Worm (Caenorhabditis elegans) whole organism, young adult: ENCODE results near the gene srxa-12.

Source experiments
- F22D6.2 ChIP-seq: sonication (generic microtip); optimal IDR thresholded peaks from 2 replicates; lab custom pipeline; 2016; ENCODE audit warnings: mild to moderate bottlenecking, missing genetic modification characterization, missing compliant biosample characterization
- F23B12.7 ChIP-seq: sonication (generic microtip); optimal IDR thresholded peaks from 2 replicates; lab custom pipeline; 2017; ENCODE audit warnings: missing genetic modification characterization, mild to moderate bottlenecking, missing compliant biosample characterization, antibody characterized with exemption, moderate library complexity; ENCODE audit not compliant: insufficient read depth
- F33H1.4 ChIP-seq: fragments of 200-800 bp; sonication (Bioruptor generic); IDR thresholded peaks from 2 replicates; pipeline ENCODE4 v1.3.6; 2022; ENCODE audit warnings: missing genetic modification reagents, missing genetic modification characterization, missing compliant biosample characterization
- T26A5.8 ChIP-seq: sonication (generic microtip); optimal IDR thresholded peaks from 2 replicates; lab custom pipeline; 2016; ENCODE audit warnings: missing genetic modification characterization, missing compliant biosample characterization
- akir-1 ChIP-seq: fragments of 200-800 bp; sonication (Bioruptor generic); optimal IDR thresholded peaks from 2 replicates; lab custom pipeline; 2018; ENCODE audit warnings: mild to moderate bottlenecking, missing genetic modification characterization, moderate library complexity, missing compliant biosample characterization
- aptf-2 ChIP-seq: fragments of 200-800 bp; sonication (Bioruptor generic); conservative IDR thresholded peaks from 2 replicates; pipeline ENCODE4 v1.3.6; 2022; ENCODE audit warnings: missing genetic modification reagents, missing genetic modification characterization, missing compliant biosample characterization
- attf-3 ChIP-seq: fragments of 200-800 bp; sonication (Bioruptor generic); conservative IDR thresholded peaks from 2 replicates; pipeline ENCODE4 v1.3.6; 2022; ENCODE audit warnings: missing genetic modification reagents, missing genetic modification characterization, missing compliant biosample characterization
- attf-5 ChIP-seq: fragments of 200-800 bp; sonication (Bioruptor generic); optimal IDR thresholded peaks from 2 replicates; lab custom pipeline; 2018; ENCODE audit warnings: mild to moderate bottlenecking, missing genetic modification characterization, missing compliant biosample characterization
- cebp-1 ChIP-seq, 2 experiments: fragments of 200-800 bp in 1 of 2; sonication (Bioruptor generic) in 1 of 2; sonication (generic microtip) in 1 of 2; IDR thresholded peaks in 1 of 2; optimal IDR thresholded peaks in 1 of 2; 2 replicates each; pipeline versions ENCODE4 v1.3.6 to Lab custom; 2017 to 2022; ENCODE audit warnings: missing compliant biosample characterization in 2 of 2, missing genetic modification characterization in 2 of 2, mild to moderate bottlenecking in 1 of 2, missing genetic modification reagents in 1 of 2, moderate library complexity in 1 of 2
- ceh-40 ChIP-seq: fragments of 200-800 bp; sonication (Bioruptor generic); IDR thresholded peaks from 2 replicates; pipeline ENCODE4 v1.3.6; 2022; ENCODE audit warnings: missing genetic modification characterization, missing compliant biosample characterization
- ceh-58 ChIP-seq: fragments of 200-800 bp; sonication (Bioruptor generic); IDR thresholded peaks from 2 replicates; pipeline ENCODE4 v1.3.6; 2022; ENCODE audit warnings: missing genetic modification characterization, missing compliant biosample characterization
- die-1 ChIP-seq: sonication (generic microtip); optimal IDR thresholded peaks from 2 replicates; lab custom pipeline; 2016; ENCODE audit warnings: missing genotype, mild to moderate bottlenecking, missing genetic modification characterization, missing compliant biosample characterization
- dpl-1 ChIP-seq: fragments of 150-350 bp; optimal IDR thresholded peaks from 2 replicates; lab custom pipeline; 2014; ENCODE audit warnings: missing biosample characterization, missing genetic modification reagents, missing genetic modification characterization
- egl-44 ChIP-seq: fragments of 200-800 bp; sonication (Bioruptor generic); IDR thresholded peaks from 2 replicates; pipeline ENCODE4 v1.3.6; 2022; ENCODE audit warnings: missing genetic modification reagents, missing genetic modification characterization, missing compliant biosample characterization
- ets-4 ChIP-seq: fragments of 200-800 bp; sonication (Bioruptor generic); optimal IDR thresholded peaks from 2 replicates; lab custom pipeline; 2018; ENCODE audit warnings: mild to moderate bottlenecking, missing genetic modification characterization, missing compliant biosample characterization
- fkh-3 ChIP-seq: sonication (generic microtip); optimal IDR thresholded peaks from 2 replicates; lab custom pipeline; 2016; ENCODE audit warnings: mild to moderate bottlenecking, missing genetic modification characterization, missing compliant biosample characterization
- hlh-26 ChIP-seq: fragments of 200-800 bp; sonication (Bioruptor generic); conservative IDR thresholded peaks from 2 replicates; pipeline ENCODE4 v1.3.6; 2022; ENCODE audit warnings: missing genetic modification reagents, missing genetic modification characterization, missing compliant biosample characterization
- hmg-20 ChIP-seq: fragments of 200-800 bp; sonication (Bioruptor generic); IDR thresholded peaks from 2 replicates; pipeline ENCODE4 v1.3.6; 2022; ENCODE audit warnings: missing genetic modification reagents, missing genetic modification characterization, missing compliant biosample characterization
- hrde-1 ChIP-seq: sonication (generic microtip); optimal IDR thresholded peaks from 2 replicates; lab custom pipeline; 2016; ENCODE audit warnings: missing genetic modification characterization, mild to moderate bottlenecking, missing compliant biosample characterization, moderate library complexity, missing genotype, missing genetic modification reagents, borderline replicate concordance
- let-526 ChIP-seq: fragments of 200-800 bp; sonication (Bioruptor generic); IDR thresholded peaks from 2 replicates; pipeline ENCODE4 v1.3.6; 2022; ENCODE audit warnings: missing genetic modification reagents, missing genetic modification characterization, missing compliant biosample characterization
- mxl-1 ChIP-seq: sonication (generic microtip); optimal IDR thresholded peaks from 2 replicates; lab custom pipeline; 2016; ENCODE audit warnings: missing genetic modification characterization, missing compliant biosample characterization
- nfya-1 ChIP-seq: sonication (generic microtip); optimal IDR thresholded peaks from 2 replicates; lab custom pipeline; 2017; ENCODE audit warnings: antibody characterized with exemption, missing compliant biosample characterization, missing genetic modification characterization, borderline replicate concordance; ENCODE audit not compliant: insufficient read depth
- nfya-2 ChIP-seq: fragments of 200-800 bp; sonication (Bioruptor generic); IDR thresholded peaks from 2 replicates; pipeline ENCODE4 v1.3.6; 2022; ENCODE audit warnings: missing genetic modification reagents, missing genetic modification characterization, missing compliant biosample characterization
- nfyb-1 ChIP-seq: fragments of 200-800 bp; sonication (Bioruptor generic); IDR thresholded peaks from 2 replicates; pipeline ENCODE4 v1.3.6; 2022; ENCODE audit warnings: missing genetic modification reagents, missing genetic modification characterization, missing compliant biosample characterization
- pbrm-1 ChIP-seq: fragments of 200-800 bp; sonication (Bioruptor generic); IDR thresholded peaks from 2 replicates; pipeline ENCODE4 v1.3.6; 2022; ENCODE audit warnings: missing genetic modification reagents, missing genetic modification characterization, missing compliant biosample characterization
- repo-1 ChIP-seq: sonication (generic microtip); optimal IDR thresholded peaks from 2 replicates; lab custom pipeline; 2017; ENCODE audit warnings: mild to moderate bottlenecking, missing genetic modification characterization, missing compliant biosample characterization
- sea-2 ChIP-seq: fragments of 200-800 bp; sonication (Bioruptor generic); IDR thresholded peaks from 2 replicates; pipeline ENCODE4 v1.3.6; 2022; ENCODE audit warnings: missing genetic modification characterization, missing compliant biosample characterization
- snpc-1.1 ChIP-seq: sonication (generic microtip); optimal IDR thresholded peaks from 2 replicates; lab custom pipeline; 2017; ENCODE audit warnings: missing genetic modification characterization, mild to moderate bottlenecking, missing compliant biosample characterization, antibody characterized with exemption, moderate library complexity, missing genotype, missing genetic modification reagents; ENCODE audit not compliant: insufficient read depth
- snpc-3.4 ChIP-seq: sonication (generic microtip); optimal IDR thresholded peaks from 2 replicates; lab custom pipeline; 2017; ENCODE audit warnings: missing genetic modification characterization, mild to moderate bottlenecking, missing compliant biosample characterization, antibody characterized with exemption, moderate library complexity, missing genotype, missing genetic modification reagents
- sptf-2 ChIP-seq: fragments of 200-800 bp; sonication (Bioruptor generic); optimal IDR thresholded peaks from 2 replicates; lab custom pipeline; 2018; ENCODE audit warnings: mild to moderate bottlenecking, missing genetic modification characterization, missing compliant biosample characterization
- tbx-9 ChIP-seq: sonication (generic microtip); optimal IDR thresholded peaks from 2 replicates; lab custom pipeline; 2016; ENCODE audit warnings: borderline replicate concordance, missing genetic modification characterization, inconsistent platforms, missing compliant biosample characterization
- unc-130 ChIP-seq: sonication (generic microtip); optimal IDR thresholded peaks from 2 replicates; lab custom pipeline; 2016; ENCODE audit warnings: missing genetic modification reagents, missing genetic modification characterization, missing compliant biosample characterization
- unc-62 ChIP-seq: fragments of 150-350 bp; optimal IDR thresholded peaks from 2 replicates; lab custom pipeline; 2014; ENCODE audit warnings: missing biosample characterization, missing genetic modification reagents, missing genetic modification characterization
- xnd-1 ChIP-seq: sonication (generic microtip); optimal IDR thresholded peaks from 2 replicates; lab custom pipeline; 2016; ENCODE audit warnings: missing genotype, missing genetic modification reagents, missing genetic modification characterization, missing compliant biosample characterization
- zfh-2 ChIP-seq: fragments of 200-800 bp; sonication (Bioruptor generic); conservative IDR thresholded peaks from 2 replicates; pipeline ENCODE4 v1.3.6; 2022; ENCODE audit warnings: missing genetic modification reagents, missing genetic modification characterization, missing compliant biosample characterization
- ztf-22 ChIP-seq: fragments of 200-800 bp; sonication (Bioruptor generic); optimal IDR thresholded peaks from 2 replicates; lab custom pipeline; 2018; ENCODE audit warnings: mild to moderate bottlenecking, missing genetic modification characterization, moderate library complexity, missing compliant biosample characterization

srxa-12 gene

DNA sequence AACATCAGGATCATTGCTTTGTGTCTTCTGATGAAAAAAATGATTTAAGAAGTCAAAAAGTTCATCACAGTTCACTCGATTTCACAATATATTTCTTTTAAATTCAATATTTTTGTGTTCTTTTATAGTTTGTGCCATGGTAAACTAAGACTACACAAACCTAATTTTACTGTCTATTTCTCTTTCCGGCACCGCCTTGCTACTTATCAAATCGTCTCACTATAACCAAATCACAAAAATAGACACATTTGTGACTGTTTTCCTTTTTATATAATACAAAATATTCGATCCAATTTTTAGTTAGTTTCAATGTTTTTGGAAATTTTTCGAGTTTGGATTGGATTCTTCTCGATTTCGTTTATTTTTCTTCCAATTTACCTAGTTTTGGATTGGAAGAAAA, 27.6 kb downstream of the srxa-12 start, which contains the start of gene swt-6:
Gene swt-6, plus strand, starts transcription at position 301 of the 400 bp plus-strand sequence.
- TF ChIP-seq akir-1 (no peak), attf-5 (GFP tag; lab: Kevin White, UChicago) (no peak), ceh-40 (GFP tag; lab: Robert Waterston, UW) (no peak), snpc-1.1 (no peak), attf-3 (GFP tag; lab: Robert Waterston, UW) (no peak), aptf-2 (GFP tag; lab: Robert Waterston, UW) (no peak), tbx-9 (tag; lab: Kevin White, UChicago) (no peak), xnd-1 (no peak), snpc-3.4 (tag; lab: Kevin White, UChicago) (no peak)

DNA sequence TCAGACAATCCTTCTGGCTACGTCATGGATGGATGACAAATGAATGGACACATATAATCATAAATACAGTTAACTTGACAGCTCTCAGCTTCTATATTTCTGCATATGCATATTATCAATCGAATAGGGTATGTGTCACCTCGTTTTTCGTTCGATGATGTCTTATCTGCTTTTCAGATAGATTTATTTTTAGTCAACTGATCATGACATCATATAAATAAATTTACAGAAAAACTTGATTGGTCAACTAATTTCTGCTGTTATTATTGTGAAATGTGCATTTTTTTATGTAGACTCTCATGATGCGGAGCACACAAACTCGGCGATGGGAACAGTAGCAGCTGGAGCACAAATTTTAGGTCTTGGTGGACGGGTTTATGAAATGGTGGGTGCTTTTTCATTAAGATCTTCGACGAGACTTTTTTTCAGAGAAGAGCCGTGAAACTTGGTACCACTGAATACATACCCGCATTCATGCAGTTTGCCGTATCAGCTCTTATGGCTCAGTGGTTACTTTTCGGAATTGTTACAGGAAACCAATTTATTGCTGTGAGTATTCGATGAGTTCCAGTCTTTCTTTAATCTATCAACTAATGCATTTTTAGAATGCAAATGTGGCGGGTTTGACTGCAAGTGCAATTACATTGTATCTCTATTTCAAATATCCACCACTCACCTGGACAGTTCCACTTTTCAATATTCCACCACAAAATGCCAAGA, 29.0 kb downstream of the srxa-12 start:
- no peak for TF ChIP-seq hlh-26 (GFP tag; lab: Robert Waterston, UW)
- TF ChIP-seq unc-62 (GFP tag; lab: Kevin White, UChicago), result peak; percentile 63

DNA sequence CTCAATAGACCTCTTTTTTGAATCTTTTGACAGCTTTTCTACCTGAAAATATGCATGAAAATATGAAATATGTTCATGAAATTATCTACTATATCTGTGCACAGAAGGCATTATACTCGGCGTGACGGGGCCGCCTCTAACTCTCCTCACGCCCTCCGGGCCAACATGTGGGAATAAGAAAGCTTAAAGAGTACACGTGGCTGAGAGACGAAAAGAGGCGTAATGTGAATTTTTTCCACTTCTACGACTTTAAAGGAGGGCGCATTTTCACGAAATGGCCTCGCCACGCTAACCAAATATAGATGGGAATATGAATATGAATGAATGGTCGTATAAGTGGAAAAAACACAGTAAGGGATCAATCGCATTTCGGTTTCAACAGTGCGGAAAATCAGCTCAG, 31.2 kb downstream of the srxa-12 start:
- no peak for TF ChIP-seq F22D6.2 (tag; lab: Kevin White, UChicago)
- TF ChIP-seq, all 124 proteins: peak for 0

DNA sequence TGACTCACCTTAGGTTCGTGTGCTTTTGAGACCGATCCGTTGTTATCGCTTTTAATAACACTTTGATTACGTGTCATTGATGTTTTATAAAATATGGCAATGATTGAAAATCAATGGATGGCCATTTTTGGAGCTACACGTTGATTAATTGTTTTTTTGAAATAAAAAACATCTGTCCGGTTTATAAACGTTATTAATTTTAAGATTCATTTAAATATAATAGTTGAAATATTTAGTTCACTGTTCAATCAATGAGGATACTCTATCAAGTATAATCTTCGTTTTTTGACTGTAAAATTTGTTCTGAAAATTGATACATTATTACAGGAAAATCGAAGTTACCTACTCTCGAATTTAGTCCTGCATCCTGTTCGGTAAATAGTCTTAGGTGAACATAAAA, 31.7 kb downstream of the srxa-12 start, which contains the start of gene R10D12.10:
Gene R10D12.10, minus strand, starts transcription at position 101 of the 400 bp plus-strand sequence.
- TF ChIP-seq hrde-1 (tag; lab: Kevin White, UChicago) (no peak), unc-130 (no peak), egl-44 (no peak), nfya-1 (tag; lab: Kevin White, UChicago) (no peak), cebp-1 (GFP tag; IDR thresholded peaks at IDR 0.05; lab: Robert Waterston, UW) (no peak), cebp-1 (tag; optimal IDR thresholded peaks at IDR 0.05; lab: Kevin White, UChicago) (no peak), zfh-2 (GFP tag; lab: Robert Waterston, UW) (no peak)
- TF ChIP-seq, all 124 proteins: peak for 0

DNA sequence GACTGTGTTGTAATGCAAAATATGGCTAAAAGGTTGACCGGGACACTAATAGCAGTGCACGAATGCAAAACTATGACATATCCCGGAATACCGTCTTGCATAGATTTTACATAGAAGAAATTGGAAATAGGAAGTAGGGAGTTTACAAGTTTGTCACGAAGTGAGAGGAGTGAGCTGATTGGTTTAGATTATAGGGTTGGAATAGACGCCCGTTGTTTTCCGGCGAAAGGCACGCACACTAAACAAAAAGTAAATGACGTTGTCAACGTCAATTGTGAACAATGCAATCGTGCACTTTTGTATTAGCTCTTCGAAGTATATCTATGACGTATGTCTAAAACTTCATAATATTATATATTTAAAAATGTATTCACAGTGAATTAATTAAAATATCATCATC, 34.4 kb downstream of the srxa-12 start, which contains the start of gene srh-24:
Gene srh-24, minus strand, starts transcription at position 101 of the 400 bp plus-strand sequence.
- TF ChIP-seq ceh-58 (no peak), egl-44 (0 out of 2 replicates have a peak, but pooled peaks have one; percentile 14)

DNA sequence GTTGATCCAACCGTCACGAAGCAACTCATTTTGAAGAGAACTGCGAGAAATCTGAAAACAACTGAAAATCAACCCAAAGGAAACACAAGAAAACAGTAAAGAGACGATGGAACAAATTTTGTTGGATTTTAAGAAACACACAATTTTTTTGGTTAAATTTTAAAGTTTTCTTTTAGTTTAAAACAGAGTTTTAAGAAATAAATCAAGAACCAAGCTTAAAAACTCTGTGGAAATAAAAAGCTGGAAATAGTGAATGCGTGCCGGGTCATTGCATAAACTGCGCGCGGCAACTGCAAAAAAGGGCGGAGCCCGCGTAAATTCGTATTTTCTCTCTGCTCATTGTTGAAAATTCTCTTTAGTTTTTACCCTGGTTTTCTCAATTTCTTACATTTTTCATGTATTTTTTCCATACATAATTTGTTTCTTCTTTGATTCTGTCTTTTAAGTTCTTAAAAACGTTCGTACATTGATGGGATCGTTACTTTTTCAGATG, 35.5 kb downstream of the srxa-12 start, which contains the start of the genes algn-13 and R10D12.13:
Gene algn-13, minus strand, starts transcription at position 51 of the 493 bp plus-strand sequence.
Gene R10D12.13, plus strand, starts transcription at position 491 of the 493 bp plus-strand sequence.
- TF ChIP-seq dpl-1 (GFP tag; lab: Kevin White, UChicago), result peak; percentile 51
- no peak for TF ChIP-seq mxl-1 (tag; lab: Kevin White, UChicago)
- TF ChIP-seq snpc-1.1, result peak; percentile 82
- TF ChIP-seq nfya-2, result no peak
- TF ChIP-seq hlh-26 (GFP tag; lab: Robert Waterston, UW), result no peak
- TF ChIP-seq repo-1, result no peak
- no peak for TF ChIP-seq ztf-22 (GFP tag; lab: Kevin White, UChicago)
- TF ChIP-seq sea-2 (GFP tag; lab: Robert Waterston, UW), result no peak
- peak; percentile 37; the same call in 1 of the 2 replicates for TF ChIP-seq nfyb-1 (GFP tag; lab: Robert Waterston, UW)
- TF ChIP-seq fkh-3 (tag; lab: Kevin White, UChicago), result no peak
- TF ChIP-seq let-526 (GFP tag; lab: Robert Waterston, UW), result no peak
- no peak for TF ChIP-seq die-1 (tag; lab: Kevin White, UChicago)
- no peak for TF ChIP-seq sptf-2 (GFP tag; lab: Kevin White, UChicago)
- peak; percentile 54 for TF ChIP-seq attf-5 (GFP tag; lab: Kevin White, UChicago)
- TF ChIP-seq hmg-20, result 0 out of 2 replicates have a peak, but pooled peaks have one; percentile 7
- peak; percentile 78 for TF ChIP-seq pbrm-1 (GFP tag; lab: Robert Waterston, UW)
- TF ChIP-seq ets-4 (GFP tag; lab: Kevin White, UChicago), result no peak
- TF ChIP-seq F33H1.4 (GFP tag; lab: Robert Waterston, UW), result peak; percentile 59
- no peak for TF ChIP-seq T26A5.8 (tag; lab: Kevin White, UChicago)
- peak; percentile 9 for TF ChIP-seq hrde-1 (tag; lab: Kevin White, UChicago)
- peak; percentile 31 for TF ChIP-seq F23B12.7 (tag; lab: Kevin White, UChicago)
